Worm (Caenorhabditis elegans): ENCODE data around the gene K12D12.4.

Gene K12D12.4

ce11 chrII:11883648-11884047, 18.1 kb upstream of the K12D12.4 start, which contains the start of gene ZK930.6:
ZK930.6 (plus strand) TSS chrII:11883948.
- TF ChIP-seq vab-15 (tag; optimal IDR thresholded peaks at IDR 0.05) (no peak), xbp-1 (tag; optimal IDR thresholded peaks at IDR 0.05) (no peak), nhr-20 (tag; optimal IDR thresholded peaks at IDR 0.05) (no peak), nhr-71 (tag; optimal IDR thresholded peaks at IDR 0.05) (no peak), isw-1 (GFP tag; IDR thresholded peaks at IDR 0.05) (no peak), hpl-2 (GFP tag; optimal IDR thresholded peaks at IDR 0.05) (no peak), lin-13 (GFP tag; optimal IDR thresholded peaks at IDR 0.05) (no peak), lin-35 (GFP tag; optimal IDR thresholded peaks at IDR 0.05) (no peak), blmp-1 (tag; optimal IDR thresholded peaks at IDR 0.05) (no peak), unc-98 (GFP tag; IDR thresholded peaks at IDR 0.05) (no peak), pqm-1 (tag; optimal IDR thresholded peaks at IDR 0.05) (no peak), lin-15B (tag; optimal IDR thresholded peaks at IDR 0.05) (no peak), snpc-4 (tag; optimal IDR thresholded peaks at IDR 0.05) (no peak), tlp-1 (tag; optimal IDR thresholded peaks at IDR 0.05) (no peak), grh-1 (GFP tag; IDR thresholded peaks at IDR 0.05) (no peak)

- TF ChIP-seq nhr-28 (tag; optimal IDR thresholded peaks at IDR 0.05) (no peak), skn-1 (tag; optimal IDR thresholded peaks at IDR 0.05) (no peak), nhr-19 (GFP tag; conservative IDR thresholded peaks at IDR 0.05) (no peak), rnt-1 (tag; optimal IDR thresholded peaks at IDR 0.05) (peak; percentile 12), fkh-4 (tag; optimal IDR thresholded peaks at IDR 0.05; ENCODE audit: borderline replicate concordance) (no peak), elt-2 (tag; optimal IDR thresholded peaks at IDR 0.05) (no peak), nhr-77 (tag; optimal IDR thresholded peaks at IDR 0.05) (no peak), unc-30 (tag; optimal IDR thresholded peaks at IDR 0.05) (no peak), efl-1 (optimal IDR thresholded peaks at IDR 0.05) (peak in 1 of 2 experiments; percentile 14), efl-1 (GFP tag; optimal IDR thresholded peaks at IDR 0.05 in 1 of 2) (peak in 1 of 2 experiments; percentile 90), ceh-8 (GFP tag; optimal IDR thresholded peaks at IDR 0.05) (no peak), egl-27 (tag; optimal IDR thresholded peaks at IDR 0.05) (no peak), mep-1 (tag; optimal IDR thresholded peaks at IDR 0.05) (peak; percentile 70), alr-1 (tag; optimal IDR thresholded peaks at IDR 0.05; ENCODE audit: borderline replicate concordance) (no peak), fkh-10 (GFP tag; optimal IDR thresholded peaks at IDR 0.05) (no peak), swsn-7 (tag; optimal IDR thresholded peaks at IDR 0.05) (no peak), snpc-4 (tag; optimal IDR thresholded peaks at IDR 0.05) (no peak), Y116A8C.19 (tag; optimal IDR thresholded peaks at IDR 0.05; ENCODE audit: borderline replicate concordance) (no peak), dsc-1 (tag; optimal IDR thresholded peaks at IDR 0.05) (no peak), dpl-1 (GFP tag; optimal IDR thresholded peaks at IDR 0.05) (peak in 1 of 3 experiments; percentile 21), hpl-2 (GFP tag; optimal IDR thresholded peaks at IDR 0.05) (no peak), nhr-71 (tag; optimal IDR thresholded peaks at IDR 0.05) (peak; percentile 46), C04F5.9 (tag; optimal IDR thresholded peaks at IDR 0.05) (no peak), ama-1 (optimal IDR thresholded peaks at IDR 0.05) (peak; percentile 52), hlh-17 (GFP tag; optimal IDR thresholded peaks at IDR 0.05; ENCODE audit: borderline replicate concordance) (no peak), tlp-1 (tag; optimal IDR thresholded peaks at IDR 0.05) (no peak), tbx-2 (tag; optimal IDR thresholded peaks at IDR 0.05) (no peak), lin-35 (GFP tag; optimal IDR thresholded peaks at IDR 0.05) (peak in 1 of 2 experiments; percentile 39), unc-62 (GFP tag; optimal IDR thresholded peaks at IDR 0.05) (no peak), pag-3 (tag; optimal IDR thresholded peaks at IDR 0.05; ENCODE audit: borderline replicate concordance, insufficient read depth) (no peak), elt-3 (tag; optimal IDR thresholded peaks at IDR 0.05) (peak in 1 of 6 experiments; percentile 9), lin-14 (GFP tag; optimal IDR thresholded peaks at IDR 0.05) (peak; percentile 64), lin-39 (tag; optimal IDR thresholded peaks at IDR 0.05) (no peak), aha-1 (tag; optimal IDR thresholded peaks at IDR 0.05) (no peak), lir-3 (tag; optimal IDR thresholded peaks at IDR 0.05; ENCODE audit: poor library complexity) (no peak), sptf-1 (tag; optimal IDR thresholded peaks at IDR 0.05) (no peak), mef-2 (tag; optimal IDR thresholded peaks at IDR 0.05) (no peak), nhr-237 (tag; optimal IDR thresholded peaks at IDR 0.05) (no peak), pax-3 (tag; optimal IDR thresholded peaks at IDR 0.05) (no peak)
Measured at ce11 chrII:11880456-11881353, 15.2 kb upstream of the K12D12.4 start.

Data from whole organism, L1 larva.